Worm (Caenorhabditis elegans): ENCODE data around the gene nhr-109.

ce11 chrII:4441278-4441677 lies 8.1 kb downstream of the nhr-109 start:
- TF ChIP-seq F10E7.11 (tag; optimal IDR thresholded peaks at IDR 0.05) (no peak), unc-62 (GFP tag; optimal IDR thresholded peaks at IDR 0.05) (no peak), efl-1 (GFP tag; optimal IDR thresholded peaks at IDR 0.05) (no peak), unc-130 (GFP tag; optimal IDR thresholded peaks at IDR 0.05) (no peak), cebp-2 (GFP tag; IDR thresholded peaks at IDR 0.05) (no peak), ceh-79 (tag; optimal IDR thresholded peaks at IDR 0.05) (no peak), aptf-2 (GFP tag; conservative IDR thresholded peaks at IDR 0.05) (no peak), pha-4 (tag; optimal IDR thresholded peaks at IDR 0.05) (no peak), nhr-90 (tag; optimal IDR thresholded peaks at IDR 0.05) (no peak), tbx-9 (tag; optimal IDR thresholded peaks at IDR 0.05; ENCODE audit: borderline replicate concordance) (no peak), bed-2 (GFP tag; IDR thresholded peaks at IDR 0.05) (no peak)
